Worm (Caenorhabditis elegans) whole organism, early embryonic: ENCODE results near the gene F52D10.2.

Source experiments
- B0310.2 ChIP-seq: sonication (generic microtip); optimal IDR thresholded peaks from 2 replicates; lab custom pipeline; 2016; ENCODE audit warnings: mild to moderate bottlenecking, missing genetic modification characterization, missing compliant biosample characterization
- F13C5.2 ChIP-seq: sonication (generic microtip); optimal IDR thresholded peaks from 2 replicates; lab custom pipeline; 2017; ENCODE audit warnings: mild to moderate bottlenecking, missing genetic modification characterization, inconsistent platforms, missing compliant biosample characterization
- aly-1 ChIP-seq: sonication (generic microtip); optimal IDR thresholded peaks from 2 replicates; lab custom pipeline; 2016; ENCODE audit warnings: missing genetic modification characterization, missing compliant biosample characterization
- ama-1 ChIP-seq: fragments of 150-350 bp; optimal IDR thresholded peaks from 2 replicates; lab custom pipeline; 2014
- ceh-13 ChIP-seq: fragments of 200-800 bp; sonication (Bioruptor generic); optimal IDR thresholded peaks from 2 replicates; lab custom pipeline; 2018; ENCODE audit warnings: mild to moderate bottlenecking, missing genetic modification characterization, missing compliant biosample characterization
- ceh-36 ChIP-seq: sonication (generic microtip); optimal IDR thresholded peaks from 2 replicates; lab custom pipeline; 2016; ENCODE audit warnings: missing genetic modification characterization, inconsistent platforms, missing compliant biosample characterization
- ets-7 ChIP-seq: sonication (generic microtip); optimal IDR thresholded peaks from 2 replicates; lab custom pipeline; 2016; ENCODE audit warnings: missing genotype, missing genetic modification characterization, missing compliant biosample characterization
- flt-1 ChIP-seq: fragments of 200-800 bp; sonication (Bioruptor generic); IDR thresholded peaks from 2 replicates; pipeline ENCODE4 v1.3.6; 2022; ENCODE audit warnings: missing genetic modification characterization, missing compliant biosample characterization
- hmbx-1 ChIP-seq: sonication (generic microtip); optimal IDR thresholded peaks from 2 replicates; lab custom pipeline; 2016; ENCODE audit warnings: mild to moderate bottlenecking, missing genetic modification characterization, missing compliant biosample characterization
- hmg-4 ChIP-seq: fragments of 200-800 bp; sonication (Bioruptor generic); optimal IDR thresholded peaks from 2 replicates; lab custom pipeline; 2018; ENCODE audit warnings: mild to moderate bottlenecking, missing genetic modification characterization, missing compliant biosample characterization
- hnd-1 ChIP-seq: sonication (generic microtip); optimal IDR thresholded peaks from 2 replicates; lab custom pipeline; 2016; ENCODE audit warnings: missing genetic modification characterization, missing compliant biosample characterization
- pes-1 ChIP-seq: fragments of 200-800 bp; sonication (Bioruptor generic); IDR thresholded peaks from 2 replicates; pipeline ENCODE4 v1.3.6; 2022; ENCODE audit warnings: missing genetic modification reagents, missing genetic modification characterization, missing compliant biosample characterization
- scrt-1 ChIP-seq: fragments of 200-800 bp; sonication (Bioruptor generic); IDR thresholded peaks from 2 replicates; pipeline ENCODE4 v1.3.6; 2022; ENCODE audit warnings: missing genetic modification characterization, missing compliant biosample characterization
- sea-1 ChIP-seq: fragments of 200-800 bp; sonication (Bioruptor generic); conservative IDR thresholded peaks from 2 replicates; pipeline ENCODE4 v1.3.6; 2022; ENCODE audit warnings: missing genetic modification characterization, missing compliant biosample characterization
- tbx-11 ChIP-seq: fragments of 200-800 bp; sonication (Bioruptor generic); IDR thresholded peaks from 2 replicates; pipeline ENCODE4 v1.3.6; 2022; ENCODE audit warnings: missing genetic modification characterization, missing compliant biosample characterization
- tbx-37 ChIP-seq: fragments of 200-800 bp; sonication (Bioruptor generic); conservative IDR thresholded peaks from 2 replicates; pipeline ENCODE4 v1.3.6; 2022; ENCODE audit warnings: missing genetic modification reagents, missing genetic modification characterization, missing compliant biosample characterization
- tra-4 ChIP-seq: sonication (generic microtip); optimal IDR thresholded peaks from 2 replicates; lab custom pipeline; 2017; ENCODE audit warnings: missing genetic modification characterization, missing compliant biosample characterization

The F52D10.2 gene

ce11 chrX:11590545-11590944 lies 975 bp downstream of the F52D10.2 start:
- TF ChIP-seq aly-1 (no peak), hnd-1 (tag; lab: Kevin White, UChicago) (no peak), scrt-1 (no peak), flt-1 (GFP tag; lab: Robert Waterston, UW) (no peak)

ce11 chrX:11585894-11586293 lies 5.6 kb downstream of the F52D10.2 start:
- TF ChIP-seq aly-1 (no peak), ceh-13 (GFP tag; lab: Kevin White, UChicago) (no peak), hmbx-1 (no peak), ets-7 (tag; lab: Kevin White, UChicago) (no peak), flt-1 (GFP tag; lab: Robert Waterston, UW) (no peak), hmg-4 (GFP tag; lab: Kevin White, UChicago) (no peak), tra-4 (tag; lab: Kevin White, UChicago) (no peak), tbx-37 (no peak), sea-1 (no peak)

- no peak for TF ChIP-seq scrt-1
- TF ChIP-seq hmbx-1 = no peak
- TF ChIP-seq pes-1 (GFP tag; lab: Robert Waterston, UW) = no peak
- TF ChIP-seq aly-1 = no peak
- no peak for TF ChIP-seq hmg-4 (GFP tag; lab: Kevin White, UChicago)
- TF ChIP-seq tbx-11 = no peak
- no peak for TF ChIP-seq sea-1
- no peak for TF ChIP-seq B0310.2
- no peak for TF ChIP-seq ets-7 (tag; lab: Kevin White, UChicago)
- TF ChIP-seq F13C5.2 (tag; lab: Kevin White, UChicago) = no peak
- TF ChIP-seq tbx-37 = no peak
- TF ChIP-seq hnd-1 (tag; lab: Kevin White, UChicago) = no peak
- TF ChIP-seq flt-1 (GFP tag; lab: Robert Waterston, UW) = no peak
- no peak for TF ChIP-seq tra-4 (tag; lab: Kevin White, UChicago)
- no peak for TF ChIP-seq ama-1 (lab: Kevin White, UChicago)
- TF ChIP-seq ceh-13 (GFP tag; lab: Kevin White, UChicago) = no peak
- no peak for TF ChIP-seq ceh-36 (tag; lab: Kevin White, UChicago)
These were observed 6.1 kb downstream of the F52D10.2 start, which contains the start of gene abts-2 for ce11 chrX:11585375-11585774. TSS of gene abts-2 (plus strand) at chrX:11585675.

ce11 chrX:11576429-11577088 lies 15.0 kb downstream of the F52D10.2 start:
- TF ChIP-seq hmg-4 (GFP tag; lab: Kevin White, UChicago) = no peak
- no peak for TF ChIP-seq aly-1
- TF ChIP-seq hnd-1 (tag; lab: Kevin White, UChicago) = no peak
- TF ChIP-seq ama-1 (lab: Kevin White, UChicago) = no peak
- TF ChIP-seq ceh-13 (GFP tag; lab: Kevin White, UChicago) = no peak

- no peak for TF ChIP-seq flt-1 (GFP tag; lab: Robert Waterston, UW)
- no peak for TF ChIP-seq scrt-1
- TF ChIP-seq ama-1 (lab: Kevin White, UChicago) = no peak
- no peak for TF ChIP-seq hnd-1 (tag; lab: Kevin White, UChicago)
- TF ChIP-seq tbx-11 = no peak
- no peak for TF ChIP-seq F13C5.2 (tag; lab: Kevin White, UChicago)
- TF ChIP-seq hmg-4 (GFP tag; lab: Kevin White, UChicago) = no peak
- TF ChIP-seq tra-4 (tag; lab: Kevin White, UChicago) = no peak
- TF ChIP-seq ceh-36 (tag; lab: Kevin White, UChicago) = no peak
- TF ChIP-seq ets-7 (tag; lab: Kevin White, UChicago) = no peak
- TF ChIP-seq B0310.2 = no peak
- no peak for TF ChIP-seq ceh-13 (GFP tag; lab: Kevin White, UChicago)
- TF ChIP-seq sea-1 = no peak
- TF ChIP-seq hmbx-1 = no peak
These were observed 17.4 kb downstream of the F52D10.2 start for ce11 chrX:11574167-11574566.

ce11 chrX:11572205-11572604 lies 19.3 kb downstream of the F52D10.2 start, which contains the start of gene frm-3:
TSS of gene frm-3 (plus strand) at chrX:11572505.
- TF ChIP-seq hmbx-1 (no peak), sea-1 (no peak), aly-1 (no peak), B0310.2 (no peak), ceh-36 (tag; lab: Kevin White, UChicago) (no peak), tbx-37 (no peak), tbx-11 (no peak), pes-1 (GFP tag; lab: Robert Waterston, UW) (no peak), F13C5.2 (tag; lab: Kevin White, UChicago) (no peak), hnd-1 (tag; lab: Kevin White, UChicago) (no peak), ceh-13 (GFP tag; lab: Kevin White, UChicago) (no peak), ama-1 (lab: Kevin White, UChicago) (no peak), hmg-4 (GFP tag; lab: Kevin White, UChicago) (no peak)

- TF ChIP-seq tbx-11 = no peak
- TF ChIP-seq tra-4 (tag; lab: Kevin White, UChicago) = no peak
- TF ChIP-seq flt-1 (GFP tag; lab: Robert Waterston, UW) = no peak
- TF ChIP-seq hmg-4 (GFP tag; lab: Kevin White, UChicago) = no peak
- no peak for TF ChIP-seq sea-1
- TF ChIP-seq ceh-13 (GFP tag; lab: Kevin White, UChicago) = no peak
- TF ChIP-seq F13C5.2 (tag; lab: Kevin White, UChicago) = no peak
- TF ChIP-seq ceh-36 (tag; lab: Kevin White, UChicago) = no peak
- TF ChIP-seq tbx-37 = no peak
- no peak for TF ChIP-seq scrt-1
- TF ChIP-seq B0310.2 = no peak
These were observed 19.8 kb downstream of the F52D10.2 start for ce11 chrX:11571714-11572113.

- TF ChIP-seq sea-1 = no peak
- no peak for TF ChIP-seq hmg-4 (GFP tag; lab: Kevin White, UChicago)
- no peak for TF ChIP-seq tbx-11
- TF ChIP-seq ceh-13 (GFP tag; lab: Kevin White, UChicago) = no peak
- TF ChIP-seq tra-4 (tag; lab: Kevin White, UChicago) = no peak
- TF ChIP-seq F13C5.2 (tag; lab: Kevin White, UChicago) = no peak
- TF ChIP-seq scrt-1 = no peak
- TF ChIP-seq pes-1 (GFP tag; lab: Robert Waterston, UW) = no peak
- TF ChIP-seq hmbx-1 = no peak
- no peak for TF ChIP-seq hnd-1 (tag; lab: Kevin White, UChicago)
- no peak for TF ChIP-seq ceh-36 (tag; lab: Kevin White, UChicago)
- no peak for TF ChIP-seq ama-1 (lab: Kevin White, UChicago)
- TF ChIP-seq tbx-37 = no peak
- TF ChIP-seq ets-7 (tag; lab: Kevin White, UChicago) = no peak
- no peak for TF ChIP-seq B0310.2
- TF ChIP-seq aly-1 = no peak
These were observed 21.7 kb downstream of the F52D10.2 start for ce11 chrX:11569744-11570359.
